Fruit fly (Drosophila melanogaster) whole organism, embryonic: Measurements from ENCODE around the gene CG42650.

Experiments used
- Dfd ChIP-seq, 2 experiments: fragments of >200 bp; optimal IDR thresholded peaks; 2 replicates each; lab custom pipeline; 2017; ENCODE audit warnings: missing biosample characterization in 2 of 2, missing genetic modification characterization in 2 of 2
- Dref ChIP-seq: fragments of 200-800 bp; sonication (Bioruptor generic); IDR thresholded peaks from 2 replicates; pipeline ENCODE4 v1.3.6; 2022; ENCODE audit warnings: missing biosample characterization, missing genetic modification characterization
- Elba2 ChIP-seq: fragments of 200-800 bp; sonication (Bioruptor generic); optimal IDR thresholded peaks from 3 replicates; lab custom pipeline; 2016; ENCODE audit warnings: missing biosample characterization, missing genetic modification characterization
- Mrtf ChIP-seq: fragments of 200-800 bp; sonication (Bioruptor generic); IDR thresholded peaks from 3 replicates; pipeline ENCODE4 v1.3.6; 2022; ENCODE audit warnings: missing biosample characterization, missing genetic modification characterization
- Oaz ChIP-seq: fragments of 200-800 bp; sonication (Bioruptor generic); IDR thresholded peaks from 2 replicates; pipeline ENCODE4 v1.3.6; 2022; ENCODE audit warnings: missing biosample characterization, missing genetic modification characterization
- bigmax ChIP-seq: fragments of 200-800 bp; sonication (Bioruptor generic); optimal IDR thresholded peaks from 2 replicates; lab custom pipeline; 2018; ENCODE audit warnings: missing biosample characterization, mild to moderate bottlenecking, missing genetic modification characterization
- disco-r ChIP-seq: fragments of 200-800 bp; sonication (Bioruptor generic); optimal IDR thresholded peaks from 2 replicates; lab custom pipeline; 2016; ENCODE audit warnings: missing biosample characterization, missing genetic modification characterization
- mam ChIP-seq: fragments of 200-800 bp; sonication (Bioruptor generic); optimal IDR thresholded peaks from 3 replicates; lab custom pipeline; 2016; ENCODE audit warnings: missing biosample characterization, missing genetic modification characterization
- pan ChIP-seq, 4 experiments: fragments of >200 bp in 3 of 4; fragments of 200-800 bp in 1 of 4; sonication (Bioruptor generic) in 1 of 4; optimal IDR thresholded peaks in 3 of 4; IDR thresholded peaks in 1 of 4; 2 replicates each; pipeline versions ENCODE4 v1.3.6 to Lab custom; 2017 to 2022; ENCODE audit warnings: missing biosample characterization in 2 of 4, missing genetic modification characterization in 2 of 4, mixed read lengths in 1 of 4
- wek ChIP-seq: fragments of 200-800 bp; sonication (Bioruptor generic); optimal IDR thresholded peaks from 3 replicates; lab custom pipeline; 2018; ENCODE audit warnings: missing biosample characterization, mild to moderate bottlenecking, missing genetic modification characterization, moderate library complexity

- TF ChIP-seq Elba2 (no peak), Oaz (no peak), pan (optimal IDR thresholded peaks at IDR 0.05; lab: Kevin White, UChicago) (no peak), pan (GFP tag; optimal IDR thresholded peaks at IDR 0.05 in 1 of 2, IDR thresholded peaks at IDR 0.05 in 1 of 2) (no peak), Dref (no peak), bigmax (GFP tag; lab: Kevin White, UChicago) (no peak), Mrtf (no peak), wek (GFP tag; lab: Kevin White, UChicago) (no peak), mam (GFP tag; lab: Kevin White, UChicago) (no peak), disco-r (GFP tag; lab: Kevin White, UChicago) (no peak), Dfd (GFP tag; optimal IDR thresholded peaks at IDR 0.05; lab: Kevin White, UChicago) (no peak)
Observed at dm6 chr3R:7406569-7406968, 15.4 kb downstream of the CG42650 start, which contains the start of gene Ir84a.
